Worm (Caenorhabditis elegans): Measurements from ENCODE around the gene F59B1.6.

- TF ChIP-seq nfyb-1 (GFP tag; IDR thresholded peaks at IDR 0.05), result no peak
- no peak for TF ChIP-seq F22D6.2 (tag; optimal IDR thresholded peaks at IDR 0.05)
Measured at ce11 chrV:3588223-3588622, 43.3 kb downstream of the F59B1.6 start.
